Worm (Caenorhabditis elegans) whole organism, mixed stage, embryonic: ENCODE data around the gene C35A5.3.

Experiments used
- bed-3 ChIP-seq: fragments of 200-800 bp; sonication (Bioruptor generic); optimal IDR thresholded peaks from 3 replicates; lab custom pipeline; 2018; ENCODE audit warnings: mild to moderate bottlenecking, missing genetic modification characterization, moderate library complexity, missing compliant biosample characterization
- blmp-1 ChIP-seq: fragments of 150-350 bp; optimal IDR thresholded peaks from 2 replicates; lab custom pipeline; 2014; ENCODE audit warnings: missing biosample characterization, missing genetic modification characterization
- sem-2 ChIP-seq: fragments of 200-800 bp; sonication (Bioruptor generic); optimal IDR thresholded peaks from 2 replicates; lab custom pipeline; 2018; ENCODE audit warnings: mild to moderate bottlenecking, missing genetic modification characterization, missing compliant biosample characterization
- snpc-4 ChIP-seq: fragments of 150-350 bp; optimal IDR thresholded peaks from 2 replicates; lab custom pipeline; 2014; ENCODE audit warnings: missing biosample characterization, missing genetic modification characterization
- unc-120 ChIP-seq: sonication (generic microtip); optimal IDR thresholded peaks from 2 replicates; lab custom pipeline; 2017; ENCODE audit warnings: missing genetic modification characterization, missing compliant biosample characterization; ENCODE audit not compliant: poor library complexity, severe bottlenecking
- unc-39 ChIP-seq: fragments of 150-350 bp; optimal IDR thresholded peaks from 2 replicates; lab custom pipeline; 2014; ENCODE audit warnings: missing biosample characterization, missing genetic modification characterization
- unc-62 ChIP-seq: fragments of 150-350 bp; optimal IDR thresholded peaks from 2 replicates; lab custom pipeline; 2014; ENCODE audit warnings: missing biosample characterization, missing genetic modification reagents, missing genetic modification characterization
- ztf-11 ChIP-seq: fragments of 150-350 bp; optimal IDR thresholded peaks from 2 replicates; lab custom pipeline; 2014; ENCODE audit warnings: missing biosample characterization, missing genetic modification characterization

- no peak for TF ChIP-seq unc-39 (tag; lab: Kevin White, UChicago)
- TF ChIP-seq blmp-1 (tag; lab: Kevin White, UChicago): no peak
- TF ChIP-seq unc-120 (tag; lab: Kevin White, UChicago): no peak
- TF ChIP-seq ztf-11 (tag; lab: Kevin White, UChicago): no peak
- no peak for TF ChIP-seq bed-3
- TF ChIP-seq unc-62 (GFP tag; lab: Kevin White, UChicago): no peak
- no peak for TF ChIP-seq snpc-4 (tag; lab: Kevin White, UChicago)
- no peak for TF ChIP-seq sem-2
Observed at ce11 chrV:10514271-10514670, 13.1 kb upstream of the C35A5.3 start, which contains the start of gene dmsr-8.
